Fruit fly (Drosophila melanogaster): Measurements from ENCODE around the gene CG42249.
A peak's percentile ranks its signal among the peaks of the same experiment; 100 is the strongest.

CG42249 gene

DNA sequence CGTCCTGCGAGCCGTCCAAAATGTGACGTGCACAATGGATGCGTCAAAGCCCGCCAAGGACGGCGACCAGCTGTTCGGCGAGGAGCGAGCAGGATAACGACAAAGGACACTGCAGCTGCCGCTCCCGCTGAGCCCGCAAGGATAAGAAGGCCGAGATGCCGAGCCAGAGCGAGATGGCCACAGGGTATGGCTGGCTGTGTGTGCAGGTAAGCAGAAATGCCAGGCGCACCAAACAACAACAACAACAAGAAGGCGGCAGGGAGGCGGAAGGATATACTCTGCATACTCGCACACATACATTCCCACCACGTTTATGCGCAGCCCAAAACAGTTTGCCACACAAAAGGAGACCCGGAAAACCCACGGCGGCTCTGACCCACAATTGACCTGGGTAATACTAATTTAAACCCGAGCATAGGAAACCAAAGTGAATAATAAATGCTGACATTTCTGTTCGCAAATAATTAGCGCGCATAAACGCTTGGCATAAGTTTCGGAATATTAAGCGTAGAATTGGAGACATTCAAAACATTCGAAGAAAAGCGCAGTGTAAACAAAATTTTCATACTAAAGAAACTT is 50.6 kb downstream of the CG42249 start (continued):
- TF ChIP-seq E2f1 (GFP tag; IDR thresholded peaks at IDR 0.05) (0 out of 2 replicates have a peak, but pooled peaks have one; percentile 34), jigr1 (GFP tag; IDR thresholded peaks at IDR 0.05) (no peak), slp2 (GFP tag; optimal IDR thresholded peaks at IDR 0.05) (no peak), twi (tag; optimal IDR thresholded peaks at IDR 0.05) (peak; percentile 24), p53 (GFP tag; optimal IDR thresholded peaks at IDR 0.05) (no peak), CG2120 (GFP tag; optimal IDR thresholded peaks at IDR 0.05) (no peak), CG17568 (GFP tag; optimal IDR thresholded peaks at IDR 0.05) (no peak), CG10366 (GFP tag; IDR thresholded peaks at IDR 0.05) (peak; percentile 36; the same call in 1 of the 2 replicates), HLH3B (GFP tag; IDR thresholded peaks at IDR 0.05) (no peak), CG30020 (tag; optimal IDR thresholded peaks at IDR 0.05) (no peak), bowl (GFP tag; IDR thresholded peaks at IDR 0.05) (no peak), tx (GFP tag; optimal IDR thresholded peaks at IDR 0.05) (no peak), CG6765 (GFP tag; optimal IDR thresholded peaks at IDR 0.05) (no peak), CG9609 (GFP tag; optimal IDR thresholded peaks at IDR 0.05) (no peak), da (GFP tag; optimal IDR thresholded peaks at IDR 0.05) (peak; percentile 3), CG1792 (GFP tag; optimal IDR thresholded peaks at IDR 0.05) (no peak), fd3F (GFP tag; optimal IDR thresholded peaks at IDR 0.05) (no peak), CG1647 (GFP tag; optimal IDR thresholded peaks at IDR 0.05) (no peak), CG12236 (GFP tag; optimal IDR thresholded peaks at IDR 0.05) (no peak), ERR (GFP tag; optimal IDR thresholded peaks at IDR 0.05) (no peak), gsb-n (tag; optimal IDR thresholded peaks at IDR 0.05) (no peak), CG17912 (GFP tag; optimal IDR thresholded peaks at IDR 0.05) (no peak), CG17359 (tag; optimal IDR thresholded peaks at IDR 0.05) (peak; percentile 26), CrebB (tag; optimal IDR thresholded peaks at IDR 0.05) (no peak), CG15696 (tag; optimal IDR thresholded peaks at IDR 0.05) (peak; percentile 46), CG2199 (GFP tag; IDR thresholded peaks at IDR 0.05) (no peak), CG11695 (GFP tag; IDR thresholded peaks at IDR 0.05) (peak; percentile 51; the same call in 1 of the 3 replicates), Oli (tag; optimal IDR thresholded peaks at IDR 0.05) (no peak), scrt (GFP tag; optimal IDR thresholded peaks at IDR 0.05) (no peak)

DNA sequence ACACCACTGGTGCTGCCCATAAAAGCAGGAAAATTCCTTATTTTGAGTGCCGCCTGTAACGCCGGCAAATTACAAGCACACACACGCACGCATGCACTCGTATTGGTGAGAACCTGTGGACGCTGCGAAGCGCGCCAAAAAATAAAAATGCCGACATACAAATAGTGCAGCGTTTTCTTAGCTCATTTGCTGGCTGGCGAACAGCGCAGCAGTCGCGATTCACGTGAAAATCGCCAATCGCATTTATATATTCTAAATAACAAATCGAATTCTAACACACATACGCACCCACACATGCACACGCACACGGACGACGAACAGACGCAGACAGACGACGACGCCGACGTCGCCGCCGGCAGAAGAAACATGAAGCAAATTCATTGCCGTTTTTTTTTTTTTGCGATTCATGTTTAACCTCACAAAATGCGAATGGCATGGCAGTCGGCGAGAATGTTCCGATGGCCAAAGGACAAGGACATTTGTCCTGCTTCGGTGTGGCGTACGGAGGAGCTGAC is 51.5 kb downstream of the CG42249 start:
- TF ChIP-seq Dp (GFP tag; optimal IDR thresholded peaks at IDR 0.05) (peak; percentile 7), CG34422 (GFP tag; IDR thresholded peaks at IDR 0.05) (peak; percentile 63; the same call in 1 of the 3 replicates), CG8388 (GFP tag; optimal IDR thresholded peaks at IDR 0.05) (no peak), D (optimal IDR thresholded peaks at IDR 0.05) (no peak), D (GFP tag; optimal IDR thresholded peaks at IDR 0.05) (no peak), ftz-f1 (GFP tag; optimal IDR thresholded peaks at IDR 0.05) (peak; percentile 7), chinmo (GFP tag; IDR thresholded peaks at IDR 0.05; ENCODE audit: partially characterized antibody) (0 out of 4 replicates have a peak, but pooled peaks have one; percentile 27), Adf1 (GFP tag; IDR thresholded peaks at IDR 0.05) (peak; percentile 93), NK7.1 (GFP tag; optimal IDR thresholded peaks at IDR 0.05) (no peak), bigmax (GFP tag; optimal IDR thresholded peaks at IDR 0.05) (peak; percentile 92), Drgx (GFP tag; IDR thresholded peaks at IDR 0.05) (0 out of 2 replicates have a peak, but pooled peaks have one; percentile 24), Rfx (GFP tag; IDR thresholded peaks at IDR 0.05) (0 out of 2 replicates have a peak, but pooled peaks have one; percentile 22), sens (GFP tag) (peak; percentile 32), ken (GFP tag; IDR thresholded peaks at IDR 0.05) (no peak), row (GFP tag; IDR thresholded peaks at IDR 0.05) (peak; percentile 18; the same call in 1 of the 3 replicates), CG3163 (GFP tag; optimal IDR thresholded peaks at IDR 0.05) (no peak), CG3065 (GFP tag; optimal IDR thresholded peaks at IDR 0.05) (no peak), CG10959 (GFP tag; IDR thresholded peaks at IDR 0.05) (no peak), grau (tag; optimal IDR thresholded peaks at IDR 0.05) (peak; percentile 83), CG8765 (GFP tag; IDR thresholded peaks at IDR 0.05) (no peak), sd (tag; optimal IDR thresholded peaks at IDR 0.05) (no peak), cg (GFP tag; optimal IDR thresholded peaks at IDR 0.05) (peak; percentile 83), E2f1 (GFP tag; IDR thresholded peaks at IDR 0.05) (0 out of 2 replicates have a peak, but pooled peaks have one; percentile 15), scrt (GFP tag; optimal IDR thresholded peaks at IDR 0.05) (peak; percentile 12), nerfin-1 (tag; optimal IDR thresholded peaks at IDR 0.05) (peak; percentile 64)

Measured in whole organism, embryonic.